Worm (Caenorhabditis elegans) whole organism, young adult: ENCODE data around the gene F59E12.1.

ENCODE experiments used
- madf-8 ChIP-seq: fragments of 200-800 bp; sonication (Bioruptor generic); conservative IDR thresholded peaks from 2 replicates; pipeline ENCODE4 v1.3.6; 2022; ENCODE audit warnings: missing genetic modification reagents, missing genetic modification characterization, missing compliant biosample characterization
- mcd-1 ChIP-seq: fragments of 200-800 bp; sonication (Bioruptor generic); IDR thresholded peaks from 2 replicates; pipeline ENCODE4 v1.3.6; 2022; ENCODE audit warnings: missing genetic modification reagents, missing genetic modification characterization, missing compliant biosample characterization
- pha-4 ChIP-seq: fragments of 150-350 bp; sonication (generic microtip); optimal IDR thresholded peaks from 2 replicates; lab custom pipeline; 2014; ENCODE audit warnings: missing biosample characterization, missing genetic modification reagents, missing genetic modification characterization
- sea-2 ChIP-seq: fragments of 200-800 bp; sonication (Bioruptor generic); IDR thresholded peaks from 2 replicates; pipeline ENCODE4 v1.3.6; 2022; ENCODE audit warnings: missing genetic modification characterization, missing compliant biosample characterization

DNA sequence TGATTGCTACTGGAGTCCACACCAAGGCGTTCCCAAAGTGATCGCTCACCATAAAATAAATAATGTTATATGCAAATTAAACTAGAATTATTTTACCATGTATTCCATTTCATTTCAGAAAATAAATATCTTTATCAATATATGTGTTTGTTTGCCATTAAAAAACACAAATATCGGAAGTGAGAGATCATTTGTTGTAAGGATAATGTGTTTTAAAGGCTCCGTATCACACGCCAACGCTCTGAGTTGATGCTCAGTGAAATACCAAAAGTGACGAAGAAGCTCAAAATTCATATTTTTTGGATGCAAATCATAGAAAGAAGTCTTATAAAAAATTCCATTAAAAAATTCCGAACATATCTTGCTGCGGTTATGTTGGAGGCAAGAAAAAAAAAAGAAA, 41.9 kb downstream of the F59E12.1 start:
- TF ChIP-seq sea-2 (GFP tag; lab: Robert Waterston, UW) (no peak), pha-4 (no peak), mcd-1 (GFP tag; lab: Robert Waterston, UW) (no peak), madf-8 (no peak)
